Fruit fly (Drosophila melanogaster) whole organism, embryonic: ENCODE data around the gene CG34149.

Experiments used
- CG1647 ChIP-seq: fragments of 200-800 bp; sonication (Bioruptor generic); optimal IDR thresholded peaks from 3 replicates; lab custom pipeline; 2016; ENCODE audit warnings: missing biosample characterization, missing genetic modification characterization
- MTF-1 ChIP-seq: fragments of 200-800 bp; sonication (Bioruptor generic); optimal IDR thresholded peaks from 2 replicates; lab custom pipeline; 2018; ENCODE audit warnings: missing biosample characterization, mild to moderate bottlenecking, missing genetic modification characterization, borderline replicate concordance

The CG34149 gene

dm6 chr3R:22424602-22425190, 44.8 kb downstream of the CG34149 start, which contains the start of gene pinta (continued):
- no peak for TF ChIP-seq MTF-1 (GFP tag; lab: Kevin White, UChicago)
- no peak for TF ChIP-seq CG1647 (GFP tag; lab: Kevin White, UChicago)
